Worm (Caenorhabditis elegans) whole organism, L4 larva: ENCODE data around the gene cah-4.

Experiments used
- F10B5.3 ChIP-seq: sonication (generic microtip); optimal IDR thresholded peaks from 2 replicates; lab custom pipeline; 2016; ENCODE audit warnings: mild to moderate bottlenecking, missing genetic modification characterization, missing compliant biosample characterization
- F37D6.2 ChIP-seq: sonication (generic microtip); optimal IDR thresholded peaks from 2 replicates; lab custom pipeline; 2016; ENCODE audit warnings: mild to moderate bottlenecking, missing genetic modification characterization, missing compliant biosample characterization
- F44E2.7 ChIP-seq: fragments of 200-800 bp; sonication (Bioruptor generic); IDR thresholded peaks from 2 replicates; pipeline ENCODE4 v2.1.2; 2022; ENCODE audit warnings: missing genetic modification characterization, missing compliant biosample characterization
- F49E8.2 ChIP-seq: sonication (generic microtip); optimal IDR thresholded peaks from 2 replicates; lab custom pipeline; 2016; ENCODE audit warnings: missing compliant biosample characterization, mild to moderate bottlenecking, missing genetic modification characterization, borderline replicate concordance
- ZK337.2 ChIP-seq: fragments of 200-800 bp; sonication (Bioruptor generic); IDR thresholded peaks from 2 replicates; pipeline ENCODE4 v1.3.6; 2022; ENCODE audit warnings: missing genetic modification reagents, missing genetic modification characterization, missing compliant biosample characterization
- ZK546.5 ChIP-seq, 2 experiments: sonication (generic microtip); optimal IDR thresholded peaks; 2 replicates each; lab custom pipeline; 2017; ENCODE audit warnings: missing biosample characterization in 2 of 2, missing genetic modification characterization in 2 of 2
- aly-2 ChIP-seq: sonication (generic microtip); optimal IDR thresholded peaks from 2 replicates; lab custom pipeline; 2018; ENCODE audit warnings: missing biosample characterization, missing genetic modification characterization
- arid-1 ChIP-seq: fragments of 200-800 bp; sonication (Bioruptor generic); conservative IDR thresholded peaks from 2 replicates; pipeline ENCODE4 v1.3.6; 2022; ENCODE audit warnings: missing genetic modification reagents, missing genetic modification characterization, missing compliant biosample characterization
- attf-4 ChIP-seq: sonication (generic microtip); optimal IDR thresholded peaks from 3 replicates; lab custom pipeline; 2017; ENCODE audit warnings: missing biosample characterization, missing genetic modification characterization
- ceh-20 ChIP-seq: fragments of 200-800 bp; sonication (Bioruptor generic); IDR thresholded peaks from 2 replicates; pipeline ENCODE4 v1.3.6; 2022; ENCODE audit warnings: missing genetic modification reagents, missing genetic modification characterization, missing compliant biosample characterization
- cey-2 ChIP-seq: sonication (generic microtip); optimal IDR thresholded peaks from 3 replicates; lab custom pipeline; 2017; ENCODE audit warnings: missing genetic modification characterization, mild to moderate bottlenecking, missing compliant biosample characterization, antibody characterized with exemption, borderline replicate concordance; ENCODE audit not compliant: insufficient read depth
- ctbp-1 ChIP-seq: fragments of 200-800 bp; sonication (Bioruptor generic); IDR thresholded peaks from 2 replicates; pipeline ENCODE4 v1.3.6; 2022; ENCODE audit warnings: missing genetic modification reagents, missing genetic modification characterization, missing compliant biosample characterization
- daf-16 ChIP-seq, 3 experiments: sonication (generic microtip); optimal IDR thresholded peaks; 2 replicates each; lab custom pipeline; 2016 to 2017; ENCODE audit warnings: missing genetic modification characterization in 3 of 3, missing genetic modification reagents in 3 of 3, mild to moderate bottlenecking in 2 of 3, missing compliant biosample characterization in 2 of 3, missing biosample characterization in 1 of 3, moderate library complexity in 1 of 3
- daf-8 ChIP-seq: fragments of 200-800 bp; sonication (Bioruptor generic); IDR thresholded peaks from 2 replicates; pipeline ENCODE4 v1.3.6; 2022; ENCODE audit warnings: missing genetic modification characterization, missing compliant biosample characterization
- dmd-6 ChIP-seq: fragments of 200-800 bp; sonication (Bioruptor generic); IDR thresholded peaks from 2 replicates; pipeline ENCODE4 v1.3.6; 2022; ENCODE audit warnings: missing genetic modification reagents, missing genetic modification characterization, missing compliant biosample characterization
- dmd-8 ChIP-seq: fragments of 200-800 bp; sonication (Bioruptor generic); IDR thresholded peaks from 2 replicates; pipeline ENCODE4 v1.3.6; 2022; ENCODE audit warnings: missing genetic modification characterization, missing compliant biosample characterization
- dpl-1 ChIP-seq: fragments of 150-350 bp; optimal IDR thresholded peaks from 2 replicates; lab custom pipeline; 2014; ENCODE audit warnings: missing biosample characterization, missing genetic modification reagents, missing genetic modification characterization
- dve-1 ChIP-seq: sonication (generic microtip); optimal IDR thresholded peaks from 2 replicates; lab custom pipeline; 2017; ENCODE audit warnings: antibody characterized with exemption, mild to moderate bottlenecking, missing genetic modification characterization, missing compliant biosample characterization; ENCODE audit not compliant: insufficient read depth
- egl-27 ChIP-seq: sonication (generic microtip); optimal IDR thresholded peaks from 3 replicates; lab custom pipeline; 2017; ENCODE audit warnings: missing biosample characterization, missing genetic modification reagents, missing genetic modification characterization
- egl-43 ChIP-seq: fragments of 200-800 bp; sonication (Bioruptor generic); IDR thresholded peaks from 2 replicates; pipeline ENCODE4 v1.3.6; 2022; ENCODE audit warnings: missing genetic modification reagents, missing genetic modification characterization, missing compliant biosample characterization
- gei-8 ChIP-seq: fragments of 200-800 bp; sonication (Bioruptor generic); optimal IDR thresholded peaks from 2 replicates; lab custom pipeline; 2018; ENCODE audit warnings: mild to moderate bottlenecking, missing genetic modification characterization, missing compliant biosample characterization
- hif-1 ChIP-seq, 2 experiments: sonication (generic microtip); optimal IDR thresholded peaks; 2 replicates each; lab custom pipeline; 2016 to 2017; ENCODE audit warnings: missing compliant biosample characterization in 2 of 2, missing genetic modification characterization in 2 of 2, missing genetic modification reagents in 2 of 2, missing genotype in 2 of 2, mild to moderate bottlenecking in 1 of 2
- hlh-30 ChIP-seq: sonication (generic microtip); optimal IDR thresholded peaks from 2 replicates; lab custom pipeline; 2017; ENCODE audit warnings: antibody characterized with exemption, mild to moderate bottlenecking, missing genetic modification characterization, missing compliant biosample characterization; ENCODE audit not compliant: insufficient read depth
- lim-7 ChIP-seq: fragments of 200-800 bp; sonication (Bioruptor generic); IDR thresholded peaks from 2 replicates; pipeline ENCODE4 v1.3.6; 2022; ENCODE audit warnings: missing genetic modification characterization, missing compliant biosample characterization
- lin-1 ChIP-seq: fragments of 200-800 bp; sonication (Bioruptor generic); IDR thresholded peaks from 2 replicates; pipeline ENCODE4 v1.3.6; 2022; ENCODE audit warnings: missing genetic modification reagents, missing genetic modification characterization, missing compliant biosample characterization
- lsy-2 ChIP-seq, 2 experiments: fragments of 150-350 bp in 1 of 2; sonication (generic microtip) in 1 of 2; optimal IDR thresholded peaks; 2 replicates each; lab custom pipeline; 2014 to 2017; ENCODE audit warnings: missing biosample characterization in 2 of 2, missing genetic modification characterization in 2 of 2
- mep-1 ChIP-seq: fragments of 150-350 bp; sonication (generic microtip); optimal IDR thresholded peaks from 3 replicates; lab custom pipeline; 2014; ENCODE audit warnings: missing biosample characterization, missing genetic modification characterization
- mxl-3 ChIP-seq: fragments of 200-800 bp; sonication (Bioruptor generic); optimal IDR thresholded peaks from 2 replicates; lab custom pipeline; 2018; ENCODE audit warnings: mild to moderate bottlenecking, missing genetic modification characterization, missing compliant biosample characterization
- nhr-237 ChIP-seq: sonication (generic microtip); optimal IDR thresholded peaks from 2 replicates; lab custom pipeline; 2017; ENCODE audit warnings: missing biosample characterization, missing genetic modification characterization
- nhr-28 ChIP-seq: fragments of 150-350 bp; optimal IDR thresholded peaks from 2 replicates; lab custom pipeline; 2014; ENCODE audit warnings: missing biosample characterization, missing genetic modification characterization
- saeg-2 ChIP-seq: fragments of 200-800 bp; sonication (Bioruptor generic); IDR thresholded peaks from 2 replicates; pipeline ENCODE4 v1.3.6; 2022; ENCODE audit warnings: missing genetic modification reagents, missing genetic modification characterization, missing compliant biosample characterization
- sdz-12 ChIP-seq: fragments of 200-800 bp; sonication (Bioruptor generic); optimal IDR thresholded peaks from 2 replicates; lab custom pipeline; 2018; ENCODE audit warnings: mild to moderate bottlenecking, missing genetic modification characterization, missing compliant biosample characterization
- set-16 ChIP-seq: fragments of 200-800 bp; sonication (Bioruptor generic); IDR thresholded peaks from 2 replicates; pipeline ENCODE4 v1.3.6; 2022; ENCODE audit warnings: missing genetic modification reagents, missing genetic modification characterization, missing compliant biosample characterization
- spr-1 ChIP-seq: sonication (generic microtip); optimal IDR thresholded peaks from 2 replicates; lab custom pipeline; 2016; ENCODE audit warnings: mild to moderate bottlenecking, missing genetic modification characterization, missing compliant biosample characterization
- tag-97 ChIP-seq: fragments of 200-800 bp; sonication (Bioruptor generic); IDR thresholded peaks from 2 replicates; pipeline ENCODE4 v1.3.6; 2022; ENCODE audit warnings: missing genetic modification characterization, missing compliant biosample characterization
- tra-1 ChIP-seq: fragments of 200-800 bp; sonication (Bioruptor generic); IDR thresholded peaks from 2 replicates; pipeline ENCODE4 v1.3.6; 2022; ENCODE audit warnings: missing genetic modification reagents, missing genetic modification characterization, missing compliant biosample characterization
- unc-130 ChIP-seq: sonication (generic microtip); optimal IDR thresholded peaks from 2 replicates; lab custom pipeline; 2016; ENCODE audit warnings: missing genetic modification reagents, missing genetic modification characterization, missing compliant biosample characterization
- unc-62 ChIP-seq, 3 experiments: fragments of 150-350 bp in 1 of 3; sonication (generic microtip); optimal IDR thresholded peaks in 2 of 3; peaks in 1 of 3; 1 replicate in 1 of 3; 2 replicates in 2 of 3; lab custom pipeline; 2014 to 2017; ENCODE audit warnings: missing biosample characterization in 3 of 3, missing genetic modification characterization in 3 of 3, missing genetic modification reagents in 3 of 3, missing genotype in 1 of 3
- zag-1 ChIP-seq: fragments of 150-350 bp; optimal IDR thresholded peaks from 2 replicates; lab custom pipeline; 2014; ENCODE audit warnings: missing biosample characterization, missing genetic modification characterization
- ztf-11 ChIP-seq: fragments of 150-350 bp; optimal IDR thresholded peaks from 2 replicates; lab custom pipeline; 2014; ENCODE audit warnings: missing biosample characterization, missing genetic modification characterization

cah-4 gene

ce11 chrX:13506493-13506892 is 35.9 kb upstream of the cah-4 start:
- TF ChIP-seq mxl-3 (GFP tag; lab: Kevin White, UChicago) (no peak), dve-1 (tag; lab: Kevin White, UChicago) (no peak), egl-43 (GFP tag; lab: Robert Waterston, UW) (no peak), dmd-6 (GFP tag; lab: Robert Waterston, UW) (no peak), nhr-28 (tag; lab: Kevin White, UChicago) (no peak), egl-27 (tag; lab: Kevin White, UChicago) (no peak), F44E2.7 (GFP tag; lab: Robert Waterston, UW) (no peak), F37D6.2 (tag; lab: Kevin White, UChicago) (no peak), F49E8.2 (tag; lab: Kevin White, UChicago) (no peak), spr-1 (tag; lab: Kevin White, UChicago) (no peak), mep-1 (tag; lab: Kevin White, UChicago) (no peak), tag-97 (GFP tag; lab: Robert Waterston, UW) (no peak), ztf-11 (tag; lab: Kevin White, UChicago) (no peak), zag-1 (tag; lab: Kevin White, UChicago) (no peak), ctbp-1 (GFP tag; lab: Robert Waterston, UW) (no peak), hif-1 (tag; optimal IDR thresholded peaks at IDR 0.05; lab: Kevin White, UChicago) (no peak), ceh-20 (GFP tag; lab: Robert Waterston, UW) (no peak), F10B5.3 (tag; lab: Kevin White, UChicago) (no peak), unc-130 (no peak)
- TF ChIP-seq, all 104 proteins: peak for 0

ce11 chrX:13507233-13507632 is 35.1 kb upstream of the cah-4 start, which contains the start of gene H06A10.1:
Gene H06A10.1, plus strand, starts transcription at chrX:13507533.
- TF ChIP-seq hlh-30 (tag; lab: Kevin White, UChicago) (no peak), attf-4 (tag; lab: Kevin White, UChicago) (no peak), daf-16 (GFP tag; optimal IDR thresholded peaks at IDR 0.05; lab: Kevin White, UChicago) (no peak), daf-16 (tag; optimal IDR thresholded peaks at IDR 0.05; lab: Kevin White, UChicago) (no peak), ceh-20 (GFP tag; lab: Robert Waterston, UW) (no peak), egl-43 (GFP tag; lab: Robert Waterston, UW) (no peak), dmd-8 (GFP tag; lab: Robert Waterston, UW) (no peak), lin-1 (no peak)
- TF ChIP-seq, all 104 proteins: peak for 0

ce11 chrX:13510234-13510837 is 32.0 kb upstream of the cah-4 start:
- TF ChIP-seq sdz-12 (no peak), set-16 (GFP tag; lab: Robert Waterston, UW) (peak; percentile 98), egl-43 (GFP tag; lab: Robert Waterston, UW) (peak; percentile 65; the same call in 1 of the 2 replicates)

ce11 chrX:13510997-13511396 is 31.4 kb upstream of the cah-4 start, which contains the start of gene col-185:
Gene col-185, minus strand, starts transcription at chrX:13511097.
- no peak for TF ChIP-seq lim-7 (GFP tag; lab: Robert Waterston, UW)
- TF ChIP-seq unc-62 (GFP tag; optimal IDR thresholded peaks at IDR 0.05 in 1 of 2; lab: Kevin White, UChicago), result peak in 1 of 2 experiments; percentile 40
- no peak for TF ChIP-seq unc-62 (tag; optimal IDR thresholded peaks at IDR 0.05; lab: Kevin White, UChicago)

ce11 chrX:13511796-13512195 is 30.6 kb upstream of the cah-4 start:
- TF ChIP-seq saeg-2 (no peak), nhr-237 (no peak), F37D6.2 (tag; lab: Kevin White, UChicago) (peak; percentile 26), gei-8 (GFP tag; lab: Kevin White, UChicago) (peak; percentile 12), aly-2 (no peak), sdz-12 (peak; percentile 7), ZK546.5 (tag; optimal IDR thresholded peaks at IDR 0.05; lab: Kevin White, UChicago) (no peak), egl-43 (GFP tag; lab: Robert Waterston, UW) (peak; percentile 92), ZK337.2 (GFP tag; lab: Robert Waterston, UW) (0 out of 2 replicates have a peak, but pooled peaks have one; percentile 64), lsy-2 (tag; optimal IDR thresholded peaks at IDR 0.05; lab: Kevin White, UChicago) (peak in 1 of 2 experiments; percentile 63), dpl-1 (GFP tag; lab: Kevin White, UChicago) (peak; percentile 0), spr-1 (tag; lab: Kevin White, UChicago) (peak; percentile 64), tra-1 (GFP tag; lab: Robert Waterston, UW) (peak; percentile 69; the same call in 1 of the 2 replicates), cey-2 (tag; lab: Kevin White, UChicago) (no peak), arid-1 (GFP tag; lab: Robert Waterston, UW) (peak; percentile 81), daf-8 (no peak)
